Fruit fly (Drosophila melanogaster): ENCODE measurements around the gene CG1737.

DNA sequence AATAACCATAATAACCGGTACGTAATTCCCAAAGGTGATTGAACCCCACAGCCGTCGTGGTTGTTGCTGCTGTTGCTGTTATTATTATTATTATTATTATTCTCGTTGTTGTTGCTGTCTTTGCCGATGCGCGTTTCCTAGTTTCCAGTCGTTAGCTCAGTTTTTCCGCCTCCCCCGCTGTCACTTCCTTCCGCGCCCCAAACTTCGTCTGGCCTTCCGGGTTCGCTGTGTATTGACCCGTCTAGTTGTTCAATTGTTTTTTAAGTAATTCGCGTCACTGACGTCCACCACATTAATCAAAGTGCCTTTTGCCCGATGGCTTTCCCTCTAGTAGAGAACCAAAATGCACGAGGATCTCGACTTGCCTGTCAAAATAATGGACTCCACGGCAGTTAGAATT, 21.2 kb downstream of the CG1737 start:
- TF ChIP-seq CG1620 (GFP tag; optimal IDR thresholded peaks at IDR 0.05) (no peak), ovo (GFP tag; optimal IDR thresholded peaks at IDR 0.05) (no peak), CG7101 (tag; optimal IDR thresholded peaks at IDR 0.05) (no peak), toe (GFP tag; optimal IDR thresholded peaks at IDR 0.05) (no peak), cic (GFP tag; optimal IDR thresholded peaks at IDR 0.05) (no peak), Clk (GFP tag; optimal IDR thresholded peaks at IDR 0.05) (no peak), bab1 (GFP tag; optimal IDR thresholded peaks at IDR 0.05) (no peak), CG5204 (GFP tag; optimal IDR thresholded peaks at IDR 0.05) (no peak), CG11617 (GFP tag; optimal IDR thresholded peaks at IDR 0.05) (no peak), Mnt (GFP tag; optimal IDR thresholded peaks at IDR 0.05) (no peak), pad (GFP tag; optimal IDR thresholded peaks at IDR 0.05) (no peak), CG7045 (GFP tag; optimal IDR thresholded peaks at IDR 0.05) (no peak), CG12768 (GFP tag; optimal IDR thresholded peaks at IDR 0.05) (no peak), tj (GFP tag; optimal IDR thresholded peaks at IDR 0.05) (no peak)

Data from whole organism, adult.